Fruit fly (Drosophila melanogaster) whole organism, embryonic: ENCODE measurements around the gene CG3546.

Experiments
- ATbp ChIP-seq: fragments of 200-800 bp; sonication (Bioruptor generic); optimal IDR thresholded peaks from 2 replicates; lab custom pipeline; 2017; ENCODE audit warnings: missing biosample characterization, mild to moderate bottlenecking, missing genetic modification characterization, missing genetic modification reagents
- Abd-B ChIP-seq: fragments of 200-800 bp; sonication (Bioruptor generic); optimal IDR thresholded peaks from 2 replicates; lab custom pipeline; 2018; ENCODE audit warnings: missing biosample characterization, mild to moderate bottlenecking, missing genetic modification characterization, moderate library complexity
- Bteb2 ChIP-seq: fragments of 200-800 bp; sonication (Bioruptor generic); optimal IDR thresholded peaks from 2 replicates; lab custom pipeline; 2016; ENCODE audit warnings: missing biosample characterization, missing genetic modification characterization
- C15 ChIP-seq: fragments of 200-800 bp; sonication (Bioruptor generic); IDR thresholded peaks from 3 replicates; pipeline ENCODE4 v1.3.6; 2022; ENCODE audit warnings: missing biosample characterization, missing genetic modification characterization
- CG10147 ChIP-seq: fragments of 200-800 bp; sonication (Bioruptor generic); optimal IDR thresholded peaks from 2 replicates; lab custom pipeline; 2019; ENCODE audit warnings: missing biosample characterization, mild to moderate bottlenecking, missing genetic modification characterization, moderate library complexity
- CG10431 ChIP-seq: fragments of 200-800 bp; sonication (Bioruptor generic); optimal IDR thresholded peaks from 3 replicates; lab custom pipeline; 2018; ENCODE audit warnings: missing biosample characterization, mild to moderate bottlenecking, missing genetic modification characterization
- CG11247 ChIP-seq: fragments of 200-800 bp; sonication (Bioruptor generic); IDR thresholded peaks from 2 replicates; pipeline ENCODE4 v1.3.6; 2022; ENCODE audit warnings: missing biosample characterization, missing genetic modification characterization
- CG1233 ChIP-seq: fragments of 200-800 bp; sonication (Bioruptor generic); optimal IDR thresholded peaks from 4 replicates; lab custom pipeline; 2018; ENCODE audit warnings: missing biosample characterization, mild to moderate bottlenecking, missing genetic modification characterization
- CG12659 ChIP-seq: fragments of 200-800 bp; sonication (Bioruptor generic); optimal IDR thresholded peaks from 3 replicates; lab custom pipeline; 2017; ENCODE audit warnings: mild to moderate bottlenecking, missing biosample characterization, missing genetic modification reagents, missing genetic modification characterization
- CG13624 ChIP-seq: fragments of 200-800 bp; sonication (Bioruptor generic); optimal IDR thresholded peaks from 2 replicates; lab custom pipeline; 2016; ENCODE audit warnings: missing biosample characterization, missing genetic modification characterization
- CG15073 ChIP-seq: fragments of 200-800 bp; sonication (Bioruptor generic); optimal IDR thresholded peaks from 2 replicates; lab custom pipeline; 2016; ENCODE audit warnings: missing biosample characterization, missing genetic modification characterization
- CG17328 ChIP-seq: fragments of 200-800 bp; sonication (Bioruptor generic); IDR thresholded peaks from 2 replicates; pipeline ENCODE4 v1.3.6; 2022; ENCODE audit warnings: missing biosample characterization, missing genetic modification characterization
- CG17802 ChIP-seq: fragments of 200-800 bp; sonication (Bioruptor generic); optimal IDR thresholded peaks from 2 replicates; lab custom pipeline; 2018; ENCODE audit warnings: missing biosample characterization, mild to moderate bottlenecking, missing genetic modification characterization, moderate library complexity
- CG2889 ChIP-seq: fragments of 200-800 bp; sonication (Bioruptor generic); IDR thresholded peaks from 3 replicates; pipeline ENCODE4 v1.3.6; 2022; ENCODE audit warnings: missing biosample characterization, missing genetic modification characterization
- CG30020 ChIP-seq: fragments of 200-800 bp; optimal IDR thresholded peaks from 2 replicates; lab custom pipeline; 2019; ENCODE audit warnings: missing biosample characterization, mild to moderate bottlenecking, missing genetic modification characterization, moderate library complexity
- CG30431 ChIP-seq: fragments of 200-800 bp; sonication (Bioruptor generic); optimal IDR thresholded peaks from 2 replicates; lab custom pipeline; 2017; ENCODE audit warnings: missing biosample characterization, missing genetic modification characterization
- CG34376 ChIP-seq: fragments of 200-800 bp; sonication (Bioruptor generic); optimal IDR thresholded peaks from 2 replicates; lab custom pipeline; 2018; ENCODE audit warnings: missing biosample characterization, mild to moderate bottlenecking, missing genetic modification characterization
- CG4328 ChIP-seq: fragments of 200-800 bp; sonication (Bioruptor generic); optimal IDR thresholded peaks from 3 replicates; lab custom pipeline; 2017; ENCODE audit warnings: missing biosample characterization, missing genetic modification reagents, missing genetic modification characterization
- CG4360 ChIP-seq: fragments of 200-800 bp; sonication (Bioruptor generic); IDR thresholded peaks from 2 replicates; pipeline ENCODE4 v1.3.6; 2022; ENCODE audit warnings: missing biosample characterization, missing genetic modification characterization
- CG4854 ChIP-seq: fragments of 200-800 bp; sonication (Bioruptor generic); optimal IDR thresholded peaks from 2 replicates; lab custom pipeline; 2016; ENCODE audit warnings: missing biosample characterization, missing genetic modification characterization, inconsistent platforms
- CG6813 ChIP-seq: fragments of 200-800 bp; sonication (Bioruptor generic); optimal IDR thresholded peaks from 2 replicates; lab custom pipeline; 2017; ENCODE audit warnings: missing biosample characterization, missing genetic modification characterization, mild to moderate bottlenecking, moderate library complexity, missing genetic modification reagents
- CG7839 ChIP-seq: fragments of 200-800 bp; sonication (Bioruptor generic); optimal IDR thresholded peaks from 3 replicates; lab custom pipeline; 2018; ENCODE audit warnings: missing biosample characterization, mild to moderate bottlenecking, missing genetic modification characterization, moderate library complexity
- CG8765 ChIP-seq: fragments of 200-800 bp; sonication (Bioruptor generic); IDR thresholded peaks from 2 replicates; pipeline ENCODE4 v1.3.6; 2022; ENCODE audit warnings: missing biosample characterization, missing genetic modification characterization
- CG8944 ChIP-seq: fragments of 200-800 bp; sonication (Bioruptor generic); optimal IDR thresholded peaks from 3 replicates; lab custom pipeline; 2016; ENCODE audit warnings: missing biosample characterization, missing genetic modification characterization
- CG9437 ChIP-seq: fragments of 200-800 bp; sonication (Bioruptor generic); optimal IDR thresholded peaks from 2 replicates; lab custom pipeline; 2018; ENCODE audit warnings: missing biosample characterization, mild to moderate bottlenecking, missing genetic modification characterization
- Dip2 ChIP-seq: fragments of 200-800 bp; sonication (Bioruptor generic); IDR thresholded peaks from 2 replicates; pipeline ENCODE4 v1.3.6; 2022; ENCODE audit warnings: missing biosample characterization, missing genetic modification characterization
- ERR ChIP-seq: fragments of 200-800 bp; sonication (Bioruptor generic); optimal IDR thresholded peaks from 2 replicates; lab custom pipeline; 2016; ENCODE audit warnings: missing biosample characterization, missing genetic modification characterization
- Gsc ChIP-seq: fragments of 200-800 bp; sonication (Bioruptor generic); IDR thresholded peaks from 2 replicates; pipeline ENCODE4 v1.3.6; 2022; ENCODE audit warnings: missing biosample characterization, missing genetic modification characterization
- HHEX ChIP-seq: fragments of 200-800 bp; sonication (Bioruptor generic); optimal IDR thresholded peaks from 3 replicates; lab custom pipeline; 2017; ENCODE audit warnings: missing biosample characterization, mild to moderate bottlenecking, missing genetic modification characterization, missing genetic modification reagents
- Jarid2 ChIP-seq: fragments of 200-800 bp; sonication (Bioruptor generic); optimal IDR thresholded peaks from 3 replicates; lab custom pipeline; 2017; ENCODE audit warnings: mild to moderate bottlenecking, missing biosample characterization, missing genetic modification reagents, missing genetic modification characterization
- Meics ChIP-seq: fragments of 200-800 bp; sonication (Bioruptor generic); optimal IDR thresholded peaks from 2 replicates; lab custom pipeline; 2017; ENCODE audit warnings: missing biosample characterization, mild to moderate bottlenecking, missing genetic modification characterization
- NC2α ChIP-seq: fragments of 200-800 bp; sonication (Bioruptor generic); optimal IDR thresholded peaks from 2 replicates; lab custom pipeline; 2016; ENCODE audit warnings: missing biosample characterization, missing genetic modification characterization
- Nf-YB ChIP-seq: fragments of 200-800 bp; sonication (Bioruptor generic); optimal IDR thresholded peaks from 3 replicates; lab custom pipeline; 2019; ENCODE audit warnings: missing biosample characterization, mild to moderate bottlenecking, missing genetic modification characterization, moderate library complexity
- NfI ChIP-seq: fragments of 200-800 bp; sonication (Bioruptor generic); optimal IDR thresholded peaks from 3 replicates; lab custom pipeline; 2018; ENCODE audit warnings: missing biosample characterization, mild to moderate bottlenecking, missing genetic modification characterization, moderate library complexity
- Ptx1 ChIP-seq: fragments of 200-800 bp; sonication (Bioruptor generic); IDR thresholded peaks from 2 replicates; pipeline ENCODE4 v1.3.6; 2022; ENCODE audit warnings: missing biosample characterization, missing genetic modification characterization
- Taf1 ChIP-seq: fragments of 200-800 bp; sonication (Bioruptor generic); IDR thresholded peaks from 2 replicates; pipeline ENCODE4 v1.3.6; 2022; ENCODE audit warnings: missing biosample characterization, missing genetic modification characterization
- bbx ChIP-seq: fragments of 200-800 bp; sonication (Bioruptor generic); IDR thresholded peaks from 2 replicates; pipeline ENCODE4 v1.3.6; 2022; ENCODE audit warnings: missing biosample characterization, missing genetic modification characterization; ENCODE audit not compliant: partially characterized antibody
- chn ChIP-seq: fragments of 200-800 bp; sonication (Bioruptor generic); optimal IDR thresholded peaks from 2 replicates; lab custom pipeline; 2016; ENCODE audit warnings: missing biosample characterization, missing genetic modification characterization
- gcm ChIP-seq: fragments of 200-800 bp; sonication (Bioruptor generic); optimal IDR thresholded peaks from 2 replicates; lab custom pipeline; 2019; ENCODE audit warnings: missing biosample characterization, mild to moderate bottlenecking, missing genetic modification characterization, moderate library complexity
- gt ChIP-seq: fragments of 200-800 bp; sonication (Bioruptor generic); IDR thresholded peaks from 2 replicates; pipeline ENCODE4 v1.3.6; 2022; ENCODE audit warnings: missing biosample characterization, missing genetic modification characterization
- hth ChIP-seq: fragments of >200 bp; optimal IDR thresholded peaks from 2 replicates; lab custom pipeline; 2017; ENCODE audit warnings: inconsistent platforms
- knrl ChIP-seq: fragments of 200-800 bp; sonication (Bioruptor generic); IDR thresholded peaks from 3 replicates; pipeline ENCODE4 v1.3.6; 2022; ENCODE audit warnings: missing biosample characterization, missing genetic modification characterization; ENCODE audit not compliant: partially characterized antibody
- lab ChIP-seq: fragments of 200-800 bp; sonication (Bioruptor generic); optimal IDR thresholded peaks from 3 replicates; lab custom pipeline; 2017; ENCODE audit warnings: missing biosample characterization, missing genetic modification characterization, mild to moderate bottlenecking, moderate library complexity, missing genetic modification reagents
- odd ChIP-seq: fragments of 200-800 bp; sonication (Bioruptor generic); optimal IDR thresholded peaks from 2 replicates; lab custom pipeline; 2017; ENCODE audit warnings: missing biosample characterization, mild to moderate bottlenecking, missing genetic modification characterization
- pan ChIP-seq, 4 experiments: fragments of >200 bp in 3 of 4; fragments of 200-800 bp in 1 of 4; sonication (Bioruptor generic) in 1 of 4; optimal IDR thresholded peaks in 3 of 4; IDR thresholded peaks in 1 of 4; 2 replicates each; pipeline versions ENCODE4 v1.3.6 to Lab custom; 2017 to 2022; ENCODE audit warnings: missing biosample characterization in 2 of 4, missing genetic modification characterization in 2 of 4, mixed read lengths in 1 of 4
- pros ChIP-seq: fragments of 200-800 bp; sonication (Bioruptor generic); optimal IDR thresholded peaks from 3 replicates; lab custom pipeline; 2019; ENCODE audit warnings: missing biosample characterization, mild to moderate bottlenecking, missing genetic modification characterization, moderate library complexity
- scrt ChIP-seq: fragments of 200-800 bp; sonication (Bioruptor generic); optimal IDR thresholded peaks from 2 replicates; lab custom pipeline; 2018; ENCODE audit warnings: missing biosample characterization, mild to moderate bottlenecking, missing genetic modification characterization, moderate library complexity
- usp ChIP-seq: fragments of >200 bp; optimal IDR thresholded peaks from 2 replicates; lab custom pipeline; 2017; ENCODE audit warnings: missing biosample characterization, missing genetic modification characterization
- vnd ChIP-seq: fragments of 200-800 bp; sonication (Bioruptor generic); IDR thresholded peaks from 3 replicates; pipeline ENCODE4 v1.3.6; 2022; ENCODE audit warnings: missing biosample characterization, missing genetic modification characterization; ENCODE audit not compliant: partially characterized antibody
- zen ChIP-seq: fragments of 200-800 bp; sonication (Bioruptor generic); optimal IDR thresholded peaks from 3 replicates; lab custom pipeline; 2018; ENCODE audit warnings: missing biosample characterization, mild to moderate bottlenecking, missing genetic modification characterization, moderate library complexity

The CG3546 gene

dm6 chrX:4540430-4540932 is 17.4 kb upstream of the CG3546 start, which contains the start of the genes rb and CHOp24 (continued):
- no peak for TF ChIP-seq ATbp (GFP tag; lab: Kevin White, UChicago)
- no peak for TF ChIP-seq CG30431
- TF ChIP-seq Jarid2: no peak
- no peak for TF ChIP-seq zen (tag; lab: Kevin White, UChicago)
- no peak for TF ChIP-seq Bteb2 (GFP tag; lab: Kevin White, UChicago)
- no peak for TF ChIP-seq CG15073 (GFP tag; lab: Kevin White, UChicago)
- TF ChIP-seq Nf-YB (GFP tag; lab: Kevin White, UChicago): peak; percentile 13
- peak; percentile 17 for TF ChIP-seq chn (GFP tag; lab: Kevin White, UChicago)
- TF ChIP-seq CG17802 (tag; lab: Kevin White, UChicago): no peak
- no peak for TF ChIP-seq usp (GFP tag; lab: Kevin White, UChicago)
- TF ChIP-seq scrt (GFP tag; lab: Kevin White, UChicago): no peak
- TF ChIP-seq gt (GFP tag; lab: Robert Waterston, UW): no peak
- no peak for TF ChIP-seq NC2α (GFP tag; lab: Kevin White, UChicago)
- TF ChIP-seq CG4328 (GFP tag; lab: Kevin White, UChicago): no peak
- no peak for TF ChIP-seq ERR (GFP tag; lab: Kevin White, UChicago)
- TF ChIP-seq CG8944 (GFP tag; lab: Kevin White, UChicago): no peak
- peak; percentile 96 for TF ChIP-seq vnd (GFP tag; lab: Robert Waterston, UW)
- TF ChIP-seq C15: no peak
- no peak for TF ChIP-seq hth
- no peak for TF ChIP-seq odd (GFP tag; lab: Kevin White, UChicago)
- no peak for TF ChIP-seq Dip2
- no peak for TF ChIP-seq CG34376 (GFP tag; lab: Kevin White, UChicago)
- no peak for TF ChIP-seq CG8765
- no peak for TF ChIP-seq gcm (GFP tag; lab: Kevin White, UChicago)
- peak; percentile 70 for TF ChIP-seq CG12659 (GFP tag; lab: Kevin White, UChicago)
- no peak for TF ChIP-seq HHEX
- no peak for TF ChIP-seq CG11247 (GFP tag; lab: Robert Waterston, UW)
- no peak for TF ChIP-seq CG6813 (GFP tag; lab: Kevin White, UChicago)
- no peak for TF ChIP-seq CG10147 (GFP tag; lab: Kevin White, UChicago)
- TF ChIP-seq CG13624 (GFP tag; lab: Kevin White, UChicago): peak; percentile 25
- no peak for TF ChIP-seq Gsc
- no peak for TF ChIP-seq CG7839 (tag; lab: Kevin White, UChicago)
- TF ChIP-seq Ptx1 (GFP tag; lab: Robert Waterston, UW): peak; percentile 33; the same call in 1 of the 2 replicates
- TF ChIP-seq knrl: peak; percentile 92
- no peak for TF ChIP-seq Taf1 (GFP tag; lab: Robert Waterston, UW)
- no peak for TF ChIP-seq CG2889 (GFP tag; lab: Robert Waterston, UW)
- peak; percentile 59 for TF ChIP-seq CG30020
- TF ChIP-seq CG17328: no peak
- TF ChIP-seq Meics (GFP tag; lab: Kevin White, UChicago): no peak
- TF ChIP-seq lab (GFP tag; lab: Kevin White, UChicago): no peak
- TF ChIP-seq CG10431 (GFP tag; lab: Kevin White, UChicago): no peak
- TF ChIP-seq bbx (GFP tag; lab: Robert Waterston, UW): peak; percentile 87
- TF ChIP-seq pan (optimal IDR thresholded peaks at IDR 0.05; lab: Kevin White, UChicago): no peak
- no peak for TF ChIP-seq pan (GFP tag; optimal IDR thresholded peaks at IDR 0.05 in 1 of 2, IDR thresholded peaks at IDR 0.05 in 1 of 2)
- no peak for TF ChIP-seq Abd-B (GFP tag; lab: Kevin White, UChicago)
- TF ChIP-seq NfI (GFP tag; lab: Kevin White, UChicago): no peak
- TF ChIP-seq pros (GFP tag; lab: Kevin White, UChicago): no peak
- TF ChIP-seq CG9437 (GFP tag; lab: Kevin White, UChicago): no peak
- no peak for TF ChIP-seq CG4854 (GFP tag; lab: Kevin White, UChicago)
- TF ChIP-seq CG4360: no peak
- no peak for TF ChIP-seq CG1233 (GFP tag; lab: Kevin White, UChicago)
